Worm (Caenorhabditis elegans): Measurements from ENCODE around the gene srsx-12.

DNA sequence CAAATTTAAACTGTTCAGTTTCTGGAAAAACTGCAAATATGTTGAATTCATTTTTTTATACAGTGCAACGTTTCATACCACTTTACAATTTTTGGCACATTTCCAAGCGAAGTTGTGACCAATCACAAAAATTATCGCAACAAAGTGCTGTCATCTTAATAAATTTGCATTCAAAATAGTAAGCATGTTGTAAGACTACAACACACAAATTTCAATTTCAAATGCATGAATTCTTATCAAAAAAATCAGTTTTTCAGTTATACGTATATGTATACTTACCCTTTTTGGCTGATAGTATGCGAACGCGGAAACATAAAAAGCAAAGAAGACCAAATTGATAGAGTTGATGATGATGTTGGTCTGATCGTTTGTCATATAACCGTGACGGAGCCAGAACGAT lies 49.4 kb upstream of the srsx-12 start:
- no peak for TF ChIP-seq nhr-76 (tag; optimal IDR thresholded peaks at IDR 0.05)
- no peak for TF ChIP-seq unc-62 (GFP tag; optimal IDR thresholded peaks at IDR 0.05)
- TF ChIP-seq M03D4.4 (tag; optimal IDR thresholded peaks at IDR 0.05): no peak
- TF ChIP-seq hlh-1 (tag; optimal IDR thresholded peaks at IDR 0.05): no peak
- TF ChIP-seq elt-3 (tag; optimal IDR thresholded peaks at IDR 0.05): no peak
- TF ChIP-seq lsy-2 (tag; optimal IDR thresholded peaks at IDR 0.05): no peak
- TF ChIP-seq lin-32 (GFP tag; optimal IDR thresholded peaks at IDR 0.05): no peak
- no peak for TF ChIP-seq ces-1 (GFP tag; optimal IDR thresholded peaks at IDR 0.05)

Measured in whole organism, mixed stage, embryonic.